Fruit fly (Drosophila melanogaster): ENCODE results near the gene TP53INP.
A peak's percentile ranks its signal among the peaks of the same experiment; 100 is the strongest.

DNA sequence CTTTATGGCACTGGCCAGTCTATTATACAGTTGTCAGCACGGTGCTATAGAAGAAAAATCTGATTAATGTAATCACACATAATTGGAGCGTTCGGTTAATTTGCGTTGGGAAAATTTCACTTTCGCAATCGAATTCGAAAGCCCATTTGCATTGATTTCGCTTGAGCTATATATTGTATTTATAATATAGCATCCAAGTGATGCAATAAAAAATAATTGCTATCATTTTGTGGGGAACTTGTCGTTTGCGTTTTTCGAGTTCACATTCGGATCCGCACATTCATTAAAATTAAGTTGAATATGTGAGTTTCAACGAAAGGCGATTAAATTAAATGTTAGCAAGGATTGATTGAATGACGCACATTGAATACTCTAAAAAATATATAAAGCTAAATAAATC, 10.3 kb downstream of the TP53INP start:
- no peak for TF ChIP-seq CG1620 (GFP tag; optimal IDR thresholded peaks at IDR 0.05)
- no peak for TF ChIP-seq tj (GFP tag; optimal IDR thresholded peaks at IDR 0.05)
- no peak for TF ChIP-seq Crg-1 (GFP tag; optimal IDR thresholded peaks at IDR 0.05)
- no peak for TF ChIP-seq cnc (optimal IDR thresholded peaks at IDR 0.05)
- TF ChIP-seq pad (GFP tag; optimal IDR thresholded peaks at IDR 0.05), result no peak
- peak; percentile 74 for TF ChIP-seq kay (GFP tag; ENCODE audit: borderline replicate concordance)
- TF ChIP-seq CG7101 (tag; optimal IDR thresholded peaks at IDR 0.05), result no peak
- no peak for TF ChIP-seq Clk (GFP tag; optimal IDR thresholded peaks at IDR 0.05)
